Fruit fly (Drosophila melanogaster) whole organism, embryonic: ENCODE measurements around the gene dsf.
A peak's percentile ranks its signal among the peaks of the same experiment; 100 is the strongest.

Source experiments
- Asciz ChIP-seq: fragments of 200-800 bp; sonication (Bioruptor generic); optimal IDR thresholded peaks from 2 replicates; lab custom pipeline; 2017; ENCODE audit warnings: missing biosample characterization, mild to moderate bottlenecking, missing genetic modification characterization, missing genetic modification reagents
- Atf-2 ChIP-seq: fragments of 200-800 bp; sonication (Bioruptor generic); optimal IDR thresholded peaks from 2 replicates; lab custom pipeline; 2016; ENCODE audit warnings: missing biosample characterization, missing genetic modification characterization
- CG1024 ChIP-seq: fragments of 200-800 bp; sonication (Bioruptor generic); IDR thresholded peaks from 2 replicates; pipeline ENCODE4 v1.3.6; 2022; ENCODE audit warnings: missing biosample characterization, missing genetic modification characterization
- CG10267 ChIP-seq: fragments of 200-800 bp; sonication (Bioruptor generic); optimal IDR thresholded peaks from 2 replicates; lab custom pipeline; 2018; ENCODE audit warnings: missing biosample characterization, mild to moderate bottlenecking, missing genetic modification characterization, moderate library complexity
- CG15269 ChIP-seq: fragments of 200-800 bp; sonication (Bioruptor generic); optimal IDR thresholded peaks from 2 replicates; lab custom pipeline; 2018; ENCODE audit warnings: missing biosample characterization, mild to moderate bottlenecking, missing genetic modification characterization, moderate library complexity
- CG1529 ChIP-seq: fragments of 200-800 bp; sonication (Bioruptor generic); optimal IDR thresholded peaks from 3 replicates; lab custom pipeline; 2018; ENCODE audit warnings: missing biosample characterization, missing genetic modification characterization
- CG15479 ChIP-seq: fragments of 200-800 bp; sonication (Bioruptor generic); optimal IDR thresholded peaks from 3 replicates; lab custom pipeline; 2019; ENCODE audit warnings: missing biosample characterization, mild to moderate bottlenecking, missing genetic modification characterization, moderate library complexity
- CG17385 ChIP-seq: fragments of 200-800 bp; sonication (Bioruptor generic); optimal IDR thresholded peaks from 3 replicates; lab custom pipeline; 2018; ENCODE audit warnings: missing biosample characterization, mild to moderate bottlenecking, missing genetic modification characterization
- CG17912 ChIP-seq: fragments of 200-800 bp; sonication (Bioruptor generic); optimal IDR thresholded peaks from 2 replicates; lab custom pipeline; 2018; ENCODE audit warnings: missing biosample characterization, mild to moderate bottlenecking, missing genetic modification characterization
- CG18011 ChIP-seq: fragments of 200-800 bp; sonication (Bioruptor generic); optimal IDR thresholded peaks from 2 replicates; lab custom pipeline; 2017; ENCODE audit warnings: missing biosample characterization, missing genetic modification characterization, mild to moderate bottlenecking, moderate library complexity, missing genotype
- CG18619 ChIP-seq: fragments of 200-800 bp; sonication (Bioruptor generic); optimal IDR thresholded peaks from 3 replicates; lab custom pipeline; 2017; ENCODE audit warnings: missing biosample characterization, mild to moderate bottlenecking, missing genetic modification characterization
- CG30431 ChIP-seq: fragments of 200-800 bp; sonication (Bioruptor generic); optimal IDR thresholded peaks from 2 replicates; lab custom pipeline; 2017; ENCODE audit warnings: missing biosample characterization, missing genetic modification characterization
- CG31388 ChIP-seq: fragments of 200-800 bp; sonication (Bioruptor generic); optimal IDR thresholded peaks from 2 replicates; lab custom pipeline; 2016; ENCODE audit warnings: missing biosample characterization, missing genetic modification characterization
- CG34376 ChIP-seq: fragments of 200-800 bp; sonication (Bioruptor generic); optimal IDR thresholded peaks from 2 replicates; lab custom pipeline; 2018; ENCODE audit warnings: missing biosample characterization, mild to moderate bottlenecking, missing genetic modification characterization
- CG3995 ChIP-seq: fragments of 200-800 bp; sonication (Bioruptor generic); optimal IDR thresholded peaks from 3 replicates; lab custom pipeline; 2016; ENCODE audit warnings: missing biosample characterization, missing genetic modification characterization
- CG4360 ChIP-seq: fragments of 200-800 bp; sonication (Bioruptor generic); IDR thresholded peaks from 2 replicates; pipeline ENCODE4 v1.3.6; 2022; ENCODE audit warnings: missing biosample characterization, missing genetic modification characterization
- CG5953 ChIP-seq: fragments of 200-800 bp; sonication (Bioruptor generic); IDR thresholded peaks from 2 replicates; pipeline ENCODE4 v1.3.6; 2022; ENCODE audit warnings: missing biosample characterization, missing genetic modification characterization
- CG8478 ChIP-seq: fragments of >200 bp; optimal IDR thresholded peaks from 2 replicates; lab custom pipeline; 2018
- CG8944 ChIP-seq: fragments of 200-800 bp; sonication (Bioruptor generic); optimal IDR thresholded peaks from 3 replicates; lab custom pipeline; 2016; ENCODE audit warnings: missing biosample characterization, missing genetic modification characterization
- CG9727 ChIP-seq: fragments of 200-800 bp; sonication (Bioruptor generic); optimal IDR thresholded peaks from 3 replicates; lab custom pipeline; 2017; ENCODE audit warnings: missing biosample characterization, mild to moderate bottlenecking, missing genetic modification characterization
- CG9797 ChIP-seq: fragments of 200-800 bp; sonication (Bioruptor generic); optimal IDR thresholded peaks from 3 replicates; lab custom pipeline; 2018; ENCODE audit warnings: missing biosample characterization, mild to moderate bottlenecking, missing genetic modification characterization
- CHES-1-like ChIP-seq: fragments of 200-800 bp; sonication (Bioruptor generic); optimal IDR thresholded peaks from 2 replicates; lab custom pipeline; 2016; ENCODE audit warnings: missing biosample characterization, missing genetic modification characterization
- D19B ChIP-seq: fragments of 200-800 bp; sonication (Bioruptor generic); optimal IDR thresholded peaks from 2 replicates; lab custom pipeline; 2017; ENCODE audit warnings: missing biosample characterization, mild to moderate bottlenecking, missing genetic modification characterization
- Fer1 ChIP-seq: fragments of 200-800 bp; sonication (Bioruptor generic); optimal IDR thresholded peaks from 2 replicates; lab custom pipeline; 2017; ENCODE audit warnings: missing biosample characterization, mild to moderate bottlenecking, missing genetic modification characterization
- Fer3 ChIP-seq: fragments of 200-800 bp; sonication (Bioruptor generic); optimal IDR thresholded peaks from 2 replicates; lab custom pipeline; 2018; ENCODE audit warnings: missing biosample characterization, mild to moderate bottlenecking, missing genetic modification characterization, moderate library complexity
- Hey ChIP-seq: fragments of 200-800 bp; sonication (Bioruptor generic); optimal IDR thresholded peaks from 3 replicates; lab custom pipeline; 2018; ENCODE audit warnings: missing biosample characterization, mild to moderate bottlenecking, missing genetic modification characterization
- Hr3 ChIP-seq: fragments of 200-800 bp; sonication (Bioruptor generic); optimal IDR thresholded peaks from 3 replicates; lab custom pipeline; 2016; ENCODE audit warnings: missing biosample characterization, missing genetic modification characterization
- Med ChIP-seq: fragments of 200-800 bp; sonication (Bioruptor generic); peaks from one replicate; lab custom pipeline; 2016; ENCODE audit warnings: missing biosample characterization, missing genetic modification characterization, mild to moderate bottlenecking, inconsistent platforms, moderate library complexity
- Nf-YB ChIP-seq: fragments of 200-800 bp; sonication (Bioruptor generic); optimal IDR thresholded peaks from 3 replicates; lab custom pipeline; 2019; ENCODE audit warnings: missing biosample characterization, mild to moderate bottlenecking, missing genetic modification characterization, moderate library complexity
- Oli ChIP-seq: fragments of 200-800 bp; sonication (Bioruptor generic); optimal IDR thresholded peaks from 2 replicates; lab custom pipeline; 2018; ENCODE audit warnings: missing biosample characterization, mild to moderate bottlenecking, missing genetic modification characterization, moderate library complexity
- Opbp ChIP-seq: fragments of 200-800 bp; sonication (Bioruptor generic); IDR thresholded peaks from 3 replicates; pipeline ENCODE4 v1.3.6; 2022; ENCODE audit warnings: missing biosample characterization, missing genetic modification characterization; ENCODE audit not compliant: partially characterized antibody
- Pdp1 ChIP-seq, 2 experiments: fragments of 200-800 bp; sonication (Bioruptor generic); optimal IDR thresholded peaks; 3 replicates each; lab custom pipeline; 2016; ENCODE audit warnings: missing biosample characterization in 2 of 2, missing genetic modification characterization in 2 of 2, mild to moderate bottlenecking in 1 of 2, moderate library complexity in 1 of 2
- Spps ChIP-seq: fragments of 200-800 bp; sonication (Bioruptor generic); optimal IDR thresholded peaks from 2 replicates; lab custom pipeline; 2018; ENCODE audit warnings: missing biosample characterization, mild to moderate bottlenecking, missing genetic modification characterization
- Tbp ChIP-seq: fragments of >200 bp; optimal IDR thresholded peaks from 2 replicates; lab custom pipeline; 2018; ENCODE audit warnings: missing biosample characterization, missing genetic modification characterization
- ase ChIP-seq: fragments of 200-800 bp; sonication (Bioruptor generic); IDR thresholded peaks from 3 replicates; pipeline ENCODE4 v1.3.6; 2022; ENCODE audit warnings: missing biosample characterization, missing genetic modification characterization
- az2 ChIP-seq: fragments of 200-800 bp; sonication (Bioruptor generic); optimal IDR thresholded peaks from 3 replicates; lab custom pipeline; 2016; ENCODE audit warnings: missing biosample characterization, missing genetic modification characterization
- cg ChIP-seq: fragments of 200-800 bp; sonication (Bioruptor generic); optimal IDR thresholded peaks from 3 replicates; lab custom pipeline; 2019; ENCODE audit warnings: missing biosample characterization, mild to moderate bottlenecking, missing genetic modification characterization, moderate library complexity
- ems ChIP-seq: fragments of 200-800 bp; sonication (Bioruptor generic); optimal IDR thresholded peaks from 3 replicates; lab custom pipeline; 2016; ENCODE audit warnings: missing biosample characterization, missing genetic modification characterization
- ftz-f1 ChIP-seq: fragments of 200-800 bp; sonication (Bioruptor generic); optimal IDR thresholded peaks from 2 replicates; lab custom pipeline; 2016; ENCODE audit warnings: missing biosample characterization, missing genetic modification characterization
- gsb-n ChIP-seq: fragments of 200-800 bp; sonication (Bioruptor generic); optimal IDR thresholded peaks from 3 replicates; lab custom pipeline; 2018; ENCODE audit warnings: missing biosample characterization, mild to moderate bottlenecking, missing genetic modification characterization
- inv ChIP-seq: fragments of 200-800 bp; sonication (Bioruptor generic); IDR thresholded peaks from 2 replicates; pipeline ENCODE4 v1.3.6; 2022; ENCODE audit warnings: missing biosample characterization, missing genetic modification characterization; ENCODE audit not compliant: partially characterized antibody
- jing ChIP-seq: fragments of 200-800 bp; sonication (Bioruptor generic); optimal IDR thresholded peaks from 2 replicates; lab custom pipeline; 2018; ENCODE audit warnings: missing biosample characterization, mild to moderate bottlenecking, missing genetic modification characterization
- kah ChIP-seq: fragments of 200-800 bp; sonication (Bioruptor generic); optimal IDR thresholded peaks from 2 replicates; lab custom pipeline; 2018; ENCODE audit warnings: missing biosample characterization, mild to moderate bottlenecking, missing genetic modification characterization
- kay ChIP-seq: fragments of 200-800 bp; sonication (Bioruptor generic); optimal IDR thresholded peaks from 2 replicates; lab custom pipeline; 2016; ENCODE audit warnings: missing biosample characterization, missing genetic modification characterization
- lab ChIP-seq: fragments of 200-800 bp; sonication (Bioruptor generic); optimal IDR thresholded peaks from 3 replicates; lab custom pipeline; 2017; ENCODE audit warnings: missing biosample characterization, missing genetic modification characterization, mild to moderate bottlenecking, moderate library complexity, missing genetic modification reagents
- pros ChIP-seq: fragments of 200-800 bp; sonication (Bioruptor generic); optimal IDR thresholded peaks from 3 replicates; lab custom pipeline; 2019; ENCODE audit warnings: missing biosample characterization, mild to moderate bottlenecking, missing genetic modification characterization, moderate library complexity
- rib ChIP-seq: fragments of 200-800 bp; sonication (Bioruptor generic); IDR thresholded peaks from 2 replicates; pipeline ENCODE4 v1.3.6; 2022; ENCODE audit warnings: missing biosample characterization, missing genetic modification characterization
- row ChIP-seq: fragments of 200-800 bp; sonication (Bioruptor generic); IDR thresholded peaks from 3 replicates; pipeline ENCODE4 v1.3.6; 2022; ENCODE audit warnings: missing biosample characterization, missing genetic modification characterization
- sd ChIP-seq: fragments of 200-800 bp; sonication (Bioruptor generic); optimal IDR thresholded peaks from 3 replicates; lab custom pipeline; 2018; ENCODE audit warnings: missing biosample characterization, mild to moderate bottlenecking, missing genetic modification characterization, moderate library complexity

The dsf gene

DNA sequence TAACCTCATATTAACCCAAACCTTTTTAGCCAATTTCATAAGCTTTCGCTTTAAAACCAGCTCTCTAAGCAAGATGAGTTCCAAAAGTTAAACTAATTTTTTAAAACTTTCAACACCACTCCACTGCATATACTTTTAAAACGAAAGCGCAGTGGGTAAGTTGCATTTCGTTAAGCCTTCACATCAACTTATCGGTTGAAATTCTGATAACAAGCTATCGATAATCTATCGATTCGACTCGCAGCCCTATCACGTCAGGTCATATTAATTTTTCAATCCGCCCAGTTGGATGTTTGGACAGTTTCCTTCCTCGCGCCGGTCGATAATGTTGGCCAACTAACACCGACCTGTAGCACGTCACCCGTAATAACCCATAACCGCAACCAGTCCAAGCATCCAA is 60.4 kb downstream of the dsf start, which contains the start of gene ifc (continued):
- peak; percentile 61 for TF ChIP-seq CG15269 (tag; lab: Kevin White, UChicago)

DNA sequence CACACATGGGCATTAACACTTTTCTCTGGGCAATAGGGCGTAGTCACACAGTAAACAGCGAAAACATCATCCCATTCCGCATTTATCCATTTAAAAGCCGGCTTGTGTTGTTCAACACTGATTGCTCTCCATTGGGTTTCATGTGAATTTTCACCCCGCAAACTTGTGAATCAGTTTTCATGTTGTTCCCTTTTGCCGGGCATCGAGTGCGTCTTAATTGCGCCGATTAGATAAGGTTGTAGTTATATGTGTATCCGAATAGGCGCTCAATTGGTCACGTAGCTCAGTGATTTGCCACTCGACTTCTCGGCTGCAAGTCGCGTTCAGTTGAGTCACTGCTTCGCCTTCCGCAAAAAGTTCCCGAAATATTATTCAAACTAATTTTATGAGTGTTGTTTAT is 61.2 kb downstream of the dsf start:
- TF ChIP-seq gsb-n (tag; lab: Kevin White, UChicago) (peak; percentile 72), Oli (tag; lab: Kevin White, UChicago) (no peak), CG8944 (GFP tag; lab: Kevin White, UChicago) (no peak), CG31388 (no peak), Med (GFP tag; lab: Kevin White, UChicago) (peak; percentile 51), CG17385 (no peak), CG30431 (GFP tag; lab: Kevin White, UChicago) (no peak), CG18619 (GFP tag; lab: Kevin White, UChicago) (no peak), ase (GFP tag; lab: Robert Waterston, UW) (no peak), sd (tag; lab: Kevin White, UChicago) (no peak), CG9797 (GFP tag; lab: Kevin White, UChicago) (no peak), cg (GFP tag; lab: Kevin White, UChicago) (peak; percentile 21), Asciz (GFP tag; lab: Kevin White, UChicago) (no peak), CG5953 (GFP tag; lab: Robert Waterston, UW) (no peak), CG8478 (lab: Kevin White, UChicago) (no peak), CHES-1-like (no peak), CG18011 (GFP tag; lab: Kevin White, UChicago) (peak; percentile 32), az2 (GFP tag; lab: Kevin White, UChicago) (no peak), CG34376 (GFP tag; lab: Kevin White, UChicago) (peak; percentile 75), CG17912 (GFP tag; lab: Kevin White, UChicago) (no peak), Fer3 (no peak), Hey (peak; percentile 40), CG1024 (GFP tag; lab: Robert Waterston, UW) (no peak), kay (GFP tag; lab: Kevin White, UChicago) (peak; percentile 28), CG1529 (GFP tag; lab: Kevin White, UChicago) (peak; percentile 86), Atf-2 (GFP tag; lab: Kevin White, UChicago) (no peak), CG10267 (tag; lab: Kevin White, UChicago) (peak; percentile 73), CG15269 (tag; lab: Kevin White, UChicago) (no peak), jing (GFP tag; lab: Kevin White, UChicago) (no peak), CG15479 (GFP tag; lab: Kevin White, UChicago) (peak; percentile 4), Tbp (GFP tag; lab: Kevin White, UChicago) (no peak), rib (GFP tag; lab: Robert Waterston, UW) (no peak), Opbp (GFP tag; lab: Robert Waterston, UW) (no peak), lab (GFP tag; lab: Kevin White, UChicago) (no peak), inv (GFP tag; lab: Robert Waterston, UW) (no peak), pros (GFP tag; lab: Kevin White, UChicago) (peak; percentile 1), ftz-f1 (GFP tag; lab: Kevin White, UChicago) (no peak), D19B (GFP tag; lab: Kevin White, UChicago) (no peak), ems (no peak), Fer1 (GFP tag; lab: Kevin White, UChicago) (no peak), CG3995 (GFP tag; lab: Kevin White, UChicago) (peak; percentile 85), Nf-YB (GFP tag; lab: Kevin White, UChicago) (no peak), Pdp1 (GFP tag; optimal IDR thresholded peaks at IDR 0.05; lab: Kevin White, UChicago) (peak in 1 of 2 experiments; percentile 47), Hr3 (GFP tag; lab: Kevin White, UChicago) (no peak), row (GFP tag; lab: Robert Waterston, UW) (no peak), CG4360 (GFP tag; lab: Robert Waterston, UW) (no peak), kah (GFP tag; lab: Kevin White, UChicago) (no peak), CG9727 (GFP tag; lab: Kevin White, UChicago) (no peak), Spps (tag; lab: Kevin White, UChicago) (no peak)
